Worm (Caenorhabditis elegans) whole organism, dauer: ENCODE data around the gene rsp-6.

Experiments used
- unc-62 ChIP-seq: sonication (generic microtip); optimal IDR thresholded peaks from 2 replicates; lab custom pipeline; 2017; ENCODE audit warnings: missing biosample characterization, missing genetic modification reagents, missing genetic modification characterization

rsp-6 gene

DNA sequence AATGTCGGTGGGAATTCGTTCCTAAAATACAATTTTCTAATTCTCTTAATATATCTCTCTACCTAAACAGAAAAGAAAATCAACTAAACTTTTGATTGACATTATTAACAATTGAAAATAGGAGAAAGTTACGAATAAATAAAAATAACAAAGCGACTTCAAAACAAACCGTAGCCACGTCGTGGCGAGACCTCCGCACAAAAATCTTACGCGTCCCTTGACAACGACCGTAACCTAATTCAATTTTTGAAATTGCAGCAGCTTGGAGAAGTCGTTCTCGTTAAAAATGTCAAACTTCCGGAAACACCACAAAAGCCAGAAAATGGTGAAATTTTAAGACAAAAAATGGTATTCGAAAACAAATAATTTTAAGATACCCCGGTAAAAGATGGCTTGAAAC lies 26.7 kb downstream of the rsp-6 start:
- TF ChIP-seq unc-62, result no peak

DNA sequence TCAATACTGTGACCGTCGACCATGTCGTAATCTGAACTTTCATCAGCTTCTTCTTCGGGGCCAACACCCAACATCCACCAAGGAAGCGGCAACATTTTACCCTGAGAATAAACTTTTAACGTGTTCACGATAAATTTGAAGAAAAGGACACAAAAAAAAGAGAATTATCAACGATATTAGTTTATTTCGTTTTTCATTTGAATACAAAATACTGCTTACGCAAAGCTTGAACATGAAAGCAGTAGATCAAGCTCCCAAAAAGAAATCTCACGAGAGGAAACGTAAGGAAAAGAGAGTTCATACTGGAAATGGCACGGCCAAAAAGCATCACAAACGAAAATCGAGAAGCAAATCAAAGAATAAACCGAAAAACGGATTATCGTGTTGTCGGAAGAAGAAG lies 27.3 kb downstream of the rsp-6 start, which contains the start of the genes C46A5.6 and C46A5.1:
C46A5.6 (minus strand) TSS at position 101 of the 400 bp plus-strand sequence.
C46A5.1 (plus strand) TSS at position 184 of the 400 bp plus-strand sequence.
- no peak for TF ChIP-seq unc-62

DNA sequence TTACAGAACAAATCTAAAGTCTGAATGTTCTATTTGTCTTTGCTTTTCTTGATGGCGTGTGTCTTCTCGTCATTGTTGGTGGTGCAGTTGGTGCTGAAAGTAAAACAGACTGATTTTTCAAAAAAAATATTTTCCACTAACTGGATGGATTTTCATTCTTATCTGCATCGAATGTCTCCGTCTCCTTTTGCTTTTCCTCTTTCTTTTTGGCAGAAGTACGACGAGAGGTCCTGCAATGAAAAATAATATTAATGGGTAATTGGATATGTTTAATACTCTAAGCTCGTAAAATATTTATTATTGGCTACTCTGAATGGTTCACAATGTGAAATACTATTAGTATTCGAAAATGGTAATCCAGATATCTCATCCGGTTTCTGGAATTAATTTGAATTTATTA lies 30.9 kb downstream of the rsp-6 start, which contains the start of gene del-7:
del-7 (plus strand) TSS at position 301 of the 400 bp plus-strand sequence.
- no peak for TF ChIP-seq unc-62

DNA sequence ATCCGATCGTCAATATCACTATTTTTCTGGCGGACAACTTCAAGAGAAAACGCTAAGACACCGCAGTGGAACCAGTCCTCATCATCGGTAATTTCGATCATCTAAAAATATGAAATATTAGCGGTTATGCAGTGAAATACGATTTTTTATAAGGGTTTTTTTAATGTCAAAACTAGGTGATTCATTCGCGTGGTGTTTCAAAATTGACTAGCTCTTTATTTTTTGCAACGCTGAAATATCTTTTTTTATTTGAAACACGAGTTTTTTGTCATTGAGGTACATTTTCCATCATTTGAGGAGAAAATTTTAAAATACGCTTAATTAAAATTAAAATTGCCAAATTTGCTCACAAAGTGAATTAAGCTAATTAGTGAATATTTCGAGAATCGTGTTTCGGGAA lies 31.5 kb downstream of the rsp-6 start, which contains the start of gene dsb-3:
dsb-3 (minus strand) TSS at position 101 of the 400 bp plus-strand sequence.
- TF ChIP-seq unc-62, result no peak

DNA sequence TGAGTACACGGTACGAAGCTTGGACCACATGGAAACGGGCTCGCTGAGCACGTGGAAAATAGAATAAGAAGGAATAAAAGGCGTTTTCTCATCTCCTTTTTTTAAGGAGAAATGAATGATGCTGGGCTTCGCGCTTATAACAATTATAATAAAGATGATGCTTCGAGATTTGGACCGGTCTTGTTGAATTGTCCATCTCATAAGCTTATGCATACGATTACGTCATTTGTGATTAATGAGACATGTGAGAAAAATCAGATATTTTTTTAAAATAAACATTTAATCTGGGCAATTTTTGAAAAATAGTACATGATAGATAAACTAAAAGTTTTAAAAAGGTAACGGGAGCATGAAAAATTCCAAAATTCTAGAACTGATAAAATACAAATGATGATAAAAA lies 33.8 kb downstream of the rsp-6 start, which contains the start of gene C46A5.4:
C46A5.4 (minus strand) TSS at position 101 of the 400 bp plus-strand sequence.
- TF ChIP-seq unc-62, result no peak

DNA sequence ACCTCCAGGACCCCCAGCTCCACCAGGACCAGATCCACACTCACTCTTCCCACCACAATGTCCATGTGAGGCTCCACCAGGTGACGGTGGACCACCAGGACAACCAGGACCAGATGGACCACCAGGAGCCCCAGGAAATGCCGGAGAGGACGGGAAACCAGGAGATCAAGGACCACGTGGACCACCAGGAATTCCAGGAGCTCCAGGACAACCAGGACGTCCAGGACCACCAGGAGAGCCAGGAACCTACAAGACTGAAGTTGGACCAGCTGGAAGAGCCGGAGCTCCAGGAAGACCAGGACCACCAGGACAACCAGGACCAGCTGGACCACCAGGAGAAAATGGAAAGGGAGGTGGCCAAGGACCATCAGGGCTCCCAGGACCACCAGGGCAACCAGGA lies 36.9 kb downstream of the rsp-6 start:
- no peak for TF ChIP-seq unc-62

DNA sequence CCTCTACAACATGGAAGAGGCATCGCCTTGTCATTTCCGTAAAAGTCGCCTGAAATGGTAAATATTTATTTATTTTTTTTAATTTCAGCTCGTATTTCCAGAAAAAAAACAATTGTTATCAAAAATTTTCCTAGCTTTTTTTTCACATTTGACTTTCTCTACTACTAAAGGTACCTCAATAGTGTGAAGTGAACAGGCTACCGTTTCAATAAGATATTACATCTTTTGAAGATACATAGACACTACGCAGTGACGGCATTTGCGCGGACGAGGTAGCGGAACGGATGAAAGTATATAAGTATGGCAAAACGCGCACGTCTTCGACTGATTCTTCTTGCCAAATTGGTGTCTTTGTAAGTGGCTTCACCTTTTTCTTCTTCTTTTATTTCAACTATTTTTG lies 37.9 kb downstream of the rsp-6 start, which contains the start of gene col-14:
col-14 (plus strand) TSS at position 301 of the 400 bp plus-strand sequence.
- TF ChIP-seq unc-62, result no peak

DNA sequence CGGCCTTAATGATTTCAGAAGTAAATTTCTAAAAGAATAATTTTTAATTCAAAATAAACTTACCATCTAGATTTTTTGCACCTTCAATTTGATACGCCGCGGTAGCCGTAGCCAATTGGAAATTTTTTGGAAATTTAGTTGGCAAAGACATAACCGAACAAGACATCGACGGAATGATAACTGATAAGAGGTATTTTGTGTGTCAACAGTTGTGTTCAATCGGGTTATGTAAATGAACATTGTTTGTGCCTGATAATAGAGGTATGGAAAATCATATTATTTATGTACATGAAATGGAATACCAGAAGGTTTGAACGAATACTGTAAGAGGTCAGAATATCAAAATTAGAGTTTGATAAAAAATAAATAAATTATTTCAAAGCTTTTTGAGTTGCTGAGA lies 43.2 kb downstream of the rsp-6 start, which contains the start of gene klo-1:
klo-1 (minus strand) TSS at position 388 of the 400 bp plus-strand sequence.
- no peak for TF ChIP-seq unc-62

DNA sequence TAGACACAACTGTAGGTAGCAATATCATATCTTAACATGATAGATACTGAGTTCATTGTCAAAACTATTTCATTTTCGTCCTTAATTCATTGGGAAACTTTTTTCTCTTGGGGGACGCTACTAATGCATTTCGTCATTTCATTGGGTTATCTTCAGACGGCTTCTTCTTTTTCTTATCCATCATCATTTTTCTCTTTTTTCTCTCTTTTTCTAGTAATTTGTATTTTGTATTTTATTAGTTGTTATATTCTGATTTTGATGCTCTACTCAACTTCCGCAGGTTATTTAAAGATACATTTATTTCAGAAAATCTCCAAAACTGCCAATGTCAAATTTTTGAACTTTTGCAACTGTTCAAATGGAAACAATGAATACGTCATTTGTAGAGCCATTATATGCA lies 47.5 kb downstream of the rsp-6 start, which contains the start of gene npr-35:
npr-35 (plus strand) TSS at position 301 of the 400 bp plus-strand sequence.
- no peak for TF ChIP-seq unc-62
